Fruit fly (Drosophila melanogaster) whole organism, wandering third instar larva: ENCODE results near the gene Dsk.

ENCODE experiments used
- N ChIP-seq: fragments of >200 bp; optimal IDR thresholded peaks from 2 replicates; lab custom pipeline; 2018; ENCODE audit warnings: missing biosample characterization, missing external identifiers, missing genetic modification characterization
- dsf ChIP-seq: sonication (Bioruptor generic); optimal IDR thresholded peaks from 2 replicates; lab custom pipeline; 2016; ENCODE audit warnings: missing biosample characterization, missing genetic modification characterization, borderline replicate concordance
- h ChIP-seq: fragments of 200-800 bp; sonication (Bioruptor generic); optimal IDR thresholded peaks from 3 replicates; lab custom pipeline; 2016; ENCODE audit warnings: missing biosample characterization, mild to moderate bottlenecking, missing genetic modification characterization
- usp ChIP-seq: fragments of >200 bp; optimal IDR thresholded peaks from 2 replicates; lab custom pipeline; 2017; ENCODE audit warnings: missing biosample characterization, missing genetic modification characterization

DNA sequence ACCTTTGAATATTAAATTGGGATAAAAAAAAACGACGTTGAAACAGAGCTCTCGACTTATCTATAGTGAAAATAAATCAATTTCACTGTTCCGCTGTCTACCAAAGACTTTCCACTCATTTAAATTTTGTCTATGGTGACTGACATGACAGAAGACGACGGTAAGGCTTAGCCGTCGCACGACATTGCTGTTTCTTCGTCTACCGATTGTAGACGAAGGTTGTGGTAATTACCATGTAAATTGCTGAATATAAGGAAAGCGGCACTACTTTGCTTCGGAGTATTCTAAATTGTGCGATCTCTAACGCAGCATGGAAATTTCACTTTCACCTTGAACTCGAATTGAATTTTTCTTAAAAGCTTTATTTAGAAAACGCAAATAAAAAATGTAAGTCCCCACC, 13.3 kb downstream of the Dsk start:
- TF ChIP-seq N (GFP tag; lab: Kevin White, UChicago): no peak
- TF ChIP-seq dsf (GFP tag; lab: Kevin White, UChicago): no peak
- no peak for TF ChIP-seq h
- no peak for TF ChIP-seq usp (GFP tag; lab: Kevin White, UChicago)
